Worm (Caenorhabditis elegans) whole organism, young adult: ENCODE data around the gene alh-6.

Experiments
- C06A6.2 ChIP-seq: fragments of 200-800 bp; sonication (Bioruptor generic); conservative IDR thresholded peaks from 2 replicates; pipeline ENCODE4 v1.3.6; 2022; ENCODE audit warnings: missing genetic modification characterization, missing compliant biosample characterization
- F37B4.10 ChIP-seq: fragments of 200-800 bp; sonication (Bioruptor generic); IDR thresholded peaks from 2 replicates; pipeline ENCODE4 v1.3.6; 2022; ENCODE audit warnings: missing genetic modification characterization, missing compliant biosample characterization
- Y95B8A.8 ChIP-seq: fragments of 200-800 bp; sonication (Bioruptor generic); IDR thresholded peaks from 2 replicates; pipeline ENCODE4 v1.3.6; 2022; ENCODE audit warnings: missing genetic modification reagents, missing genetic modification characterization, missing compliant biosample characterization
- aptf-2 ChIP-seq: fragments of 200-800 bp; sonication (Bioruptor generic); conservative IDR thresholded peaks from 2 replicates; pipeline ENCODE4 v1.3.6; 2022; ENCODE audit warnings: missing genetic modification reagents, missing genetic modification characterization, missing compliant biosample characterization
- cebp-2 ChIP-seq: fragments of 200-800 bp; sonication (Bioruptor generic); IDR thresholded peaks from 2 replicates; pipeline ENCODE4 v1.3.6; 2022; ENCODE audit warnings: missing genetic modification characterization, missing compliant biosample characterization
- dpff-1 ChIP-seq: sonication (generic microtip); optimal IDR thresholded peaks from 2 replicates; lab custom pipeline; 2017; ENCODE audit warnings: mild to moderate bottlenecking, missing genetic modification characterization, missing compliant biosample characterization
- dpl-1 ChIP-seq: fragments of 150-350 bp; optimal IDR thresholded peaks from 2 replicates; lab custom pipeline; 2014; ENCODE audit warnings: missing biosample characterization, missing genetic modification reagents, missing genetic modification characterization
- fkh-3 ChIP-seq: sonication (generic microtip); optimal IDR thresholded peaks from 2 replicates; lab custom pipeline; 2016; ENCODE audit warnings: mild to moderate bottlenecking, missing genetic modification characterization, missing compliant biosample characterization
- hlh-12 ChIP-seq: sonication (generic microtip); optimal IDR thresholded peaks from 2 replicates; lab custom pipeline; 2016; ENCODE audit warnings: missing genetic modification characterization, missing compliant biosample characterization
- lin-35 ChIP-seq, 3 experiments: fragments of 150-350 bp in 2 of 3; sonication (generic microtip) in 1 of 3; optimal IDR thresholded peaks; 2 replicates each; lab custom pipeline; 2014 to 2018; ENCODE audit warnings: missing biosample characterization in 3 of 3, missing genetic modification characterization in 3 of 3, missing genetic modification reagents in 3 of 3
- lsy-27 ChIP-seq: sonication (generic microtip); optimal IDR thresholded peaks from 2 replicates; lab custom pipeline; 2017; ENCODE audit warnings: missing genetic modification characterization, mild to moderate bottlenecking, missing compliant biosample characterization, antibody characterized with exemption, missing genotype, borderline replicate concordance; ENCODE audit not compliant: insufficient read depth
- mxl-1 ChIP-seq: sonication (generic microtip); optimal IDR thresholded peaks from 2 replicates; lab custom pipeline; 2016; ENCODE audit warnings: missing genetic modification characterization, missing compliant biosample characterization
- nfya-1 ChIP-seq: sonication (generic microtip); optimal IDR thresholded peaks from 2 replicates; lab custom pipeline; 2017; ENCODE audit warnings: antibody characterized with exemption, missing compliant biosample characterization, missing genetic modification characterization, borderline replicate concordance; ENCODE audit not compliant: insufficient read depth
- nfya-2 ChIP-seq: fragments of 200-800 bp; sonication (Bioruptor generic); IDR thresholded peaks from 2 replicates; pipeline ENCODE4 v1.3.6; 2022; ENCODE audit warnings: missing genetic modification reagents, missing genetic modification characterization, missing compliant biosample characterization
- nhr-27 ChIP-seq: fragments of 200-800 bp; sonication (Bioruptor generic); optimal IDR thresholded peaks from 2 replicates; lab custom pipeline; 2018; ENCODE audit warnings: mild to moderate bottlenecking, missing genetic modification characterization, moderate library complexity, missing compliant biosample characterization
- nhr-80 ChIP-seq: sonication (generic microtip); optimal IDR thresholded peaks from 2 replicates; lab custom pipeline; 2016; ENCODE audit warnings: missing genetic modification characterization, missing compliant biosample characterization
- zim-3 ChIP-seq: sonication (generic microtip); optimal IDR thresholded peaks from 2 replicates; lab custom pipeline; 2017; ENCODE audit warnings: mild to moderate bottlenecking, missing genetic modification characterization, moderate library complexity, missing compliant biosample characterization

Gene alh-6

ce11 chrII:1266790-1267189 lies 43.1 kb downstream of the alh-6 start, which contains the start of gene oac-30:
Gene oac-30, minus strand, starts transcription at chrII:1266890.
- TF ChIP-seq dpff-1 (tag; lab: Kevin White, UChicago) (no peak), nhr-80 (tag; lab: Kevin White, UChicago) (no peak), C06A6.2 (GFP tag; lab: Robert Waterston, UW) (no peak), dpl-1 (GFP tag; lab: Kevin White, UChicago) (no peak), nfya-2 (GFP tag; lab: Robert Waterston, UW) (no peak), fkh-3 (tag; lab: Kevin White, UChicago) (no peak), hlh-12 (tag; lab: Kevin White, UChicago) (no peak), zim-3 (tag; lab: Kevin White, UChicago) (no peak), aptf-2 (GFP tag; lab: Robert Waterston, UW) (no peak)

DNA sequence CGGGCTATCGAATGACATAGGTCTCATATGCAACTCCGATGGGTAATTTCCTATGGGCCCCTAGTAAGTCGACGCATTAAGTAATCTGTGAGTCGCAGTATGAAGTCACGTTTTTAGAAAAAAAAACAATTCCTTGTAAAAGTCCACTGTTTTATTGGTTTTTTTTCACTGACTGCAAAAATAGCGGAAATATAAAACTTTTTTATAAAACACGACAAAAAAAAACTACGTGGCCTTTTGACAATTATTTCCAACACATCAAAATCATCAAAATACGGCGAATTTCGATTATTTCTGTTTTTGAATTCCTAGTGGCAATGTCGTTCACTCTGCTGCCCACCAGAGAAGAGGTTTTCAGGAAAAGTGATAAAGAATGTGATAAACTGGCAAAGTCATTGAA lies 51.3 kb downstream of the alh-6 start, which contains the start of gene clpr-2:
clpr-2 (plus strand) TSS at position 301 of the 400 bp plus-strand sequence.
- no peak for TF ChIP-seq F37B4.10
- TF ChIP-seq nhr-27 (tag; lab: Kevin White, UChicago): no peak

DNA sequence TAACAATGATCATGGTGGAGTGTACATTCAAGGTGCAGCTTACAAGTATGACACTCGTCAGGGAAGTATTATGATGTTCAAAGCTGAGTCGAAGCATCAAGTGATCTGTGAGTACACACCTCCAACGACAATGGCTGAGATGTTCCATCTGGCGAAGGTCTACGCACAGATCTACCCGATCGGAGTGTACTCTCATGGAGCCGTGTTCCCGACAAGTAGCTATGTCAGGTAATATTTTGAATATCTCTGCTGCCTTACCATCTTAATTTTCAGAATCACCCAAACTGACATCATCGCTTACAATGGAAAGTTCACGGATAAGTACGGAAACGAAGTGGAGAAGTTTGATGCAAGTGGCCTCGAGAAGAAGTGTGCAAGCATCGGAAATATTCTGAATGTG lies 53.2 kb downstream of the alh-6 start:
- TF ChIP-seq lin-35 (GFP tag; optimal IDR thresholded peaks at IDR 0.05; lab: Kevin White, UChicago) (no peak), Y95B8A.8 (GFP tag; lab: Robert Waterston, UW) (no peak), dpl-1 (GFP tag; lab: Kevin White, UChicago) (no peak), cebp-2 (GFP tag; lab: Robert Waterston, UW) (no peak), mxl-1 (tag; lab: Kevin White, UChicago) (no peak), lsy-27 (tag; lab: Kevin White, UChicago) (no peak), nfya-1 (tag; lab: Kevin White, UChicago) (no peak)
